Worm (Caenorhabditis elegans): ENCODE measurements around the gene F35H8.4.

The F35H8.4 gene

ce11 chrII:9559929-9560328, at the start of gene F35H8.4:
Gene F35H8.4, minus strand, starts transcription at chrII:9560029.
- TF ChIP-seq repo-1 (tag; optimal IDR thresholded peaks at IDR 0.05), result no peak
- TF ChIP-seq sptf-2 (GFP tag; optimal IDR thresholded peaks at IDR 0.05), result no peak

ce11 chrII:9609296-9609695, 49.5 kb upstream of the F35H8.4 start, which contains the start of gene pap-2:
Gene pap-2, minus strand, starts transcription at chrII:9609396.
- TF ChIP-seq snpc-1.1 (tag; optimal IDR thresholded peaks at IDR 0.05; ENCODE audit: insufficient read depth) (no peak), egl-44 (GFP tag; IDR thresholded peaks at IDR 0.05) (no peak), unc-62 (GFP tag; optimal IDR thresholded peaks at IDR 0.05) (no peak)

ce11 chrII:9607137-9607536, 47.3 kb upstream of the F35H8.4 start:
- TF ChIP-seq lin-26 (GFP tag; IDR thresholded peaks at IDR 0.05) (no peak), pha-4 (tag; optimal IDR thresholded peaks at IDR 0.05) (peak; percentile 19), nhr-80 (tag; optimal IDR thresholded peaks at IDR 0.05) (peak; percentile 15), B0336.3 (GFP tag; IDR thresholded peaks at IDR 0.05) (no peak), ccch-3 (GFP tag; optimal IDR thresholded peaks at IDR 0.05) (no peak)

ce11 chrII:9606485-9607036, 46.7 kb upstream of the F35H8.4 start:
- no peak for TF ChIP-seq ets-4 (GFP tag; optimal IDR thresholded peaks at IDR 0.05)
- no peak for TF ChIP-seq chd-7 (tag; optimal IDR thresholded peaks at IDR 0.05)
- no peak for TF ChIP-seq dpl-1 (GFP tag; optimal IDR thresholded peaks at IDR 0.05)
- no peak for TF ChIP-seq F23B12.7 (tag; optimal IDR thresholded peaks at IDR 0.05; ENCODE audit: insufficient read depth)
- no peak for TF ChIP-seq rpc-1 (optimal IDR thresholded peaks at IDR 0.05)
- no peak for TF ChIP-seq rpc-1 (tag; optimal IDR thresholded peaks at IDR 0.05)
- TF ChIP-seq athp-1 (tag; optimal IDR thresholded peaks at IDR 0.05), result no peak
- peak; percentile 45 for TF ChIP-seq K12H6.12 (tag; optimal IDR thresholded peaks at IDR 0.05)
- TF ChIP-seq sea-2 (GFP tag; IDR thresholded peaks at IDR 0.05), result no peak
- no peak for TF ChIP-seq lin-54 (GFP tag; optimal IDR thresholded peaks at IDR 0.05)
- TF ChIP-seq bed-1 (GFP tag; IDR thresholded peaks at IDR 0.05), result no peak
- no peak for TF ChIP-seq fkh-3 (tag; optimal IDR thresholded peaks at IDR 0.05)
- TF ChIP-seq him-1 (tag; optimal IDR thresholded peaks at IDR 0.05), result no peak
- peak; percentile 28 for TF ChIP-seq attf-5 (GFP tag; optimal IDR thresholded peaks at IDR 0.05)
- no peak for TF ChIP-seq dox-1 (GFP tag; IDR thresholded peaks at IDR 0.05)
- no peak for TF ChIP-seq tbx-9 (tag; optimal IDR thresholded peaks at IDR 0.05; ENCODE audit: borderline replicate concordance)
- no peak for TF ChIP-seq ztf-25 (GFP tag; IDR thresholded peaks at IDR 0.05)
- TF ChIP-seq bed-2 (GFP tag; IDR thresholded peaks at IDR 0.05), result no peak
- TF ChIP-seq ekl-4 (GFP tag; IDR thresholded peaks at IDR 0.05), result no peak
- peak; percentile 59; the same call in 1 of the 2 replicates for TF ChIP-seq cebp-1 (GFP tag; IDR thresholded peaks at IDR 0.05)
- peak; percentile 82 for TF ChIP-seq cebp-1 (tag; optimal IDR thresholded peaks at IDR 0.05)
- no peak for TF ChIP-seq zim-3 (tag; optimal IDR thresholded peaks at IDR 0.05)
- no peak for TF ChIP-seq nhr-80 (tag; optimal IDR thresholded peaks at IDR 0.05)
- TF ChIP-seq die-1 (tag; optimal IDR thresholded peaks at IDR 0.05), result no peak
- TF ChIP-seq hmg-1.2 (GFP tag; IDR thresholded peaks at IDR 0.05), result no peak
- TF ChIP-seq lag-1 (GFP tag; IDR thresholded peaks at IDR 0.05), result no peak
- no peak for TF ChIP-seq ztf-28 (GFP tag; IDR thresholded peaks at IDR 0.05)
